Worm (Caenorhabditis elegans) whole organism, L3 larva: ENCODE results near the gene F59A1.16.

Experiments
- R02D3.7 ChIP-seq: fragments of 150-350 bp; optimal IDR thresholded peaks from 2 replicates; lab custom pipeline; 2014; ENCODE audit warnings: missing biosample characterization, missing genetic modification characterization
- aly-2 ChIP-seq: fragments of 150-350 bp; optimal IDR thresholded peaks from 2 replicates; lab custom pipeline; 2014; ENCODE audit warnings: missing biosample characterization, missing genetic modification characterization
- ceh-16 ChIP-seq: sonication (generic microtip); optimal IDR thresholded peaks from 2 replicates; lab custom pipeline; 2017; ENCODE audit warnings: missing biosample characterization, missing genetic modification characterization
- ceh-82 ChIP-seq: fragments of 150-350 bp; optimal IDR thresholded peaks from 2 replicates; lab custom pipeline; 2014; ENCODE audit warnings: missing biosample characterization, missing genetic modification characterization
- ceh-9 ChIP-seq: sonication (generic microtip); optimal IDR thresholded peaks from 2 replicates; lab custom pipeline; 2018; ENCODE audit warnings: missing biosample characterization, missing genetic modification characterization
- daf-12 ChIP-seq: fragments of 150-350 bp; optimal IDR thresholded peaks from 2 replicates; lab custom pipeline; 2014; ENCODE audit warnings: missing biosample characterization, missing genetic modification reagents, missing genetic modification characterization
- egl-27 ChIP-seq: sonication (generic microtip); optimal IDR thresholded peaks from 4 replicates; lab custom pipeline; 2017; ENCODE audit warnings: missing biosample characterization, missing genetic modification reagents, missing genetic modification characterization
- egl-5 ChIP-seq: fragments of 150-350 bp; optimal IDR thresholded peaks from 2 replicates; lab custom pipeline; 2017; ENCODE audit warnings: missing biosample characterization, missing genetic modification reagents, missing genetic modification characterization, inconsistent platforms
- elt-1 ChIP-seq: fragments of 150-350 bp; optimal IDR thresholded peaks from 2 replicates; lab custom pipeline; 2014; ENCODE audit warnings: missing biosample characterization, missing genetic modification characterization
- elt-3 ChIP-seq, 3 experiments: fragments of 150-350 bp in 1 of 3; sonication (generic microtip) in 2 of 3; optimal IDR thresholded peaks; 2 replicates in 2 of 3; 4 replicates in 1 of 3; lab custom pipeline; 2014 to 2017; ENCODE audit warnings: missing biosample characterization in 3 of 3, missing genetic modification characterization in 3 of 3
- fos-1 ChIP-seq: fragments of 150-350 bp; optimal IDR thresholded peaks from 2 replicates; lab custom pipeline; 2014; ENCODE audit warnings: missing biosample characterization, missing genetic modification characterization
- lin-15B ChIP-seq: fragments of 150-350 bp; optimal IDR thresholded peaks from 2 replicates; lab custom pipeline; 2014; ENCODE audit warnings: missing biosample characterization, missing genetic modification characterization
- lin-39 ChIP-seq: fragments of 150-350 bp; optimal IDR thresholded peaks from 2 replicates; lab custom pipeline; 2018; ENCODE audit warnings: missing biosample characterization, missing genetic modification reagents, missing genetic modification characterization
- lsy-12 ChIP-seq: sonication (generic microtip); optimal IDR thresholded peaks from 2 replicates; lab custom pipeline; 2016; ENCODE audit warnings: mild to moderate bottlenecking, missing genetic modification characterization, missing compliant biosample characterization
- mml-1 ChIP-seq: fragments of 150-350 bp; sonication (generic microtip); optimal IDR thresholded peaks from 3 replicates; lab custom pipeline; 2014; ENCODE audit warnings: missing biosample characterization, missing genetic modification characterization
- nfya-1 ChIP-seq: sonication (generic microtip); optimal IDR thresholded peaks from 2 replicates; lab custom pipeline; 2017; ENCODE audit warnings: missing genetic modification characterization, mild to moderate bottlenecking, missing compliant biosample characterization, antibody characterized with exemption, moderate library complexity; ENCODE audit not compliant: insufficient read depth
- nhr-11 ChIP-seq: fragments of 150-350 bp; optimal IDR thresholded peaks from 2 replicates; lab custom pipeline; 2014; ENCODE audit warnings: missing biosample characterization, missing genetic modification characterization
- nhr-12 ChIP-seq: fragments of 150-350 bp; optimal IDR thresholded peaks from 2 replicates; lab custom pipeline; 2014; ENCODE audit warnings: missing biosample characterization, missing genetic modification characterization
- nhr-23 ChIP-seq: fragments of 150-350 bp; optimal IDR thresholded peaks from 2 replicates; lab custom pipeline; 2014; ENCODE audit warnings: missing biosample characterization, missing genetic modification reagents, missing genetic modification characterization
- nhr-43 ChIP-seq: sonication (generic microtip); optimal IDR thresholded peaks from 2 replicates; lab custom pipeline; 2016; ENCODE audit warnings: mild to moderate bottlenecking, missing genetic modification characterization, missing compliant biosample characterization; ENCODE audit not compliant: poor library complexity, severe bottlenecking
- nhr-76 ChIP-seq: fragments of 150-350 bp; sonication (generic microtip); optimal IDR thresholded peaks from 5 replicates; lab custom pipeline; 2014; ENCODE audit warnings: missing biosample characterization, missing genetic modification characterization
- pha-4 ChIP-seq: fragments of 150-350 bp; optimal IDR thresholded peaks from 2 replicates; lab custom pipeline; 2014; ENCODE audit warnings: missing biosample characterization, missing genetic modification reagents, missing genetic modification characterization
- pqm-1 ChIP-seq: fragments of 150-350 bp; optimal IDR thresholded peaks from 2 replicates; lab custom pipeline; 2017; ENCODE audit warnings: missing biosample characterization, missing genetic modification characterization, inconsistent platforms
- sea-2 ChIP-seq: fragments of 150-350 bp; sonication (generic microtip); optimal IDR thresholded peaks from 4 replicates; lab custom pipeline; 2014; ENCODE audit warnings: missing biosample characterization, missing genetic modification reagents, missing genetic modification characterization
- skn-1 ChIP-seq: fragments of 150-350 bp; optimal IDR thresholded peaks from 2 replicates; lab custom pipeline; 2014; ENCODE audit warnings: missing biosample characterization, missing genetic modification characterization
- snpc-4 ChIP-seq: fragments of 150-350 bp; optimal IDR thresholded peaks from 2 replicates; lab custom pipeline; 2014; ENCODE audit warnings: missing biosample characterization, missing genetic modification characterization
- tbx-2 ChIP-seq: sonication (generic microtip); optimal IDR thresholded peaks from 2 replicates; lab custom pipeline; 2016; ENCODE audit warnings: mild to moderate bottlenecking, missing genetic modification characterization, missing compliant biosample characterization
- unc-39 ChIP-seq: sonication (generic microtip); optimal IDR thresholded peaks from 4 replicates; lab custom pipeline; 2017; ENCODE audit warnings: missing biosample characterization, missing genetic modification characterization
- unc-62 ChIP-seq: fragments of 150-350 bp; sonication (generic microtip); optimal IDR thresholded peaks from 4 replicates; lab custom pipeline; 2014; ENCODE audit warnings: missing biosample characterization, missing genetic modification reagents, missing genetic modification characterization
- ztf-11 ChIP-seq: fragments of 150-350 bp; optimal IDR thresholded peaks from 2 replicates; lab custom pipeline; 2014; ENCODE audit warnings: missing biosample characterization, missing genetic modification characterization
- ztf-4 ChIP-seq: fragments of 150-350 bp; optimal IDR thresholded peaks from 2 replicates; lab custom pipeline; 2014; ENCODE audit warnings: missing biosample characterization, missing genetic modification characterization

F59A1.16 gene

DNA sequence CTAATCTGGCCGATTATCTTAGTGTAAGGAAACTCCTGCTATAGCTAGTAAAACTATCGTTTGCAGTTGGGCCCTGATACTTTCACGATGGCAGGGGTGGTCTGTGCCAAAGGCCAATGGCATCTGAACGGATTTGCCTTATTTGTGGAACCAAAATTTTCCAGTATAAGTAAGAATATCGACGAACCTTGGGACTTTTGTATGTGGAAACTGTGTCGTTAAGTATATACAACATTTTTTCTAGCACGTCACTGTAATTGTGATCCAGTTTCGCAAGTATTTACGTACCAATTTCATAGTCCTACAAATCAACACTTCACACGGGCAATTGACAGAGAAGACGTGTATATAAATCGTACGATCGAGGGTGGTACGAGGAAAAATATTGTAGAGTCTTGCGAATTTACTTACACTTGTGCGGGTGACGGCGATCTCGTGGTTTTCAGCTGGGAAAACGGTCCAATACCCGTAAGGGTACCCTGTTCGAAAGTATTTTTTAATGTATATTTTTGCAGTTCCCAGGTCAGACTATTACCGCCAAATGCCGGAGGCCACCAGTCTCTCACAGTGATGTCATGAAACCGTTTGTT is 21.6 kb upstream of the F59A1.16 start:
- no peak for TF ChIP-seq lin-15B (tag; lab: Kevin White, UChicago)
- TF ChIP-seq ceh-16 (tag; lab: Kevin White, UChicago), result no peak
- no peak for TF ChIP-seq ceh-9 (tag; lab: Kevin White, UChicago)
- no peak for TF ChIP-seq fos-1 (tag; lab: Kevin White, UChicago)
- no peak for TF ChIP-seq pha-4
- TF ChIP-seq nhr-11, result no peak
- no peak for TF ChIP-seq R02D3.7 (tag; lab: Kevin White, UChicago)
- TF ChIP-seq mml-1, result no peak

DNA sequence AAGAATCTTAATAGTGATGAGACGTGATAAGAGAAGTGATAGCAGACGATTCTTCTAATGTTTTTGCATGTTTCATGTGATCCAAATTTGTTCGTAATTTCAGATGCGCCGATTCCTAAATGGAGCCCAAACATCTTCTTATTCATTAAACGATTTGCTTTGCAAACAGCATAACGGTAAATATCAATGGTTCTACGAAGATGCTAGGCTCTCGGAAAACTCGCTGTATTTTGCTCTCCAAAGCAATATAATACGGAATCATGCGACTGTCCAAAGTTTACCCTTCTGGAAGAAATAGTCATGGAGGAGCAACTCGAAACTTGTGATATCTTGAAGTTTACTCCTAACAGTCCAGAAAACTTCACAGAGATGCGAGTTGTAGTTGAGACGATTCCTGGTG is 21.1 kb upstream of the F59A1.16 start, which contains the start of gene W06D12.6:
Gene W06D12.6 (plus strand): TSS at position 301 of the 400 bp plus-strand sequence.
- no peak for TF ChIP-seq ztf-11 (tag; lab: Kevin White, UChicago)
- TF ChIP-seq nhr-11, result no peak
- no peak for TF ChIP-seq pqm-1 (tag; lab: Kevin White, UChicago)
- TF ChIP-seq nhr-76 (tag; lab: Kevin White, UChicago), result no peak
- TF ChIP-seq nhr-23 (tag; lab: Kevin White, UChicago), result no peak
- no peak for TF ChIP-seq snpc-4 (tag; lab: Kevin White, UChicago)
- TF ChIP-seq, all 47 proteins: peak for 0

DNA sequence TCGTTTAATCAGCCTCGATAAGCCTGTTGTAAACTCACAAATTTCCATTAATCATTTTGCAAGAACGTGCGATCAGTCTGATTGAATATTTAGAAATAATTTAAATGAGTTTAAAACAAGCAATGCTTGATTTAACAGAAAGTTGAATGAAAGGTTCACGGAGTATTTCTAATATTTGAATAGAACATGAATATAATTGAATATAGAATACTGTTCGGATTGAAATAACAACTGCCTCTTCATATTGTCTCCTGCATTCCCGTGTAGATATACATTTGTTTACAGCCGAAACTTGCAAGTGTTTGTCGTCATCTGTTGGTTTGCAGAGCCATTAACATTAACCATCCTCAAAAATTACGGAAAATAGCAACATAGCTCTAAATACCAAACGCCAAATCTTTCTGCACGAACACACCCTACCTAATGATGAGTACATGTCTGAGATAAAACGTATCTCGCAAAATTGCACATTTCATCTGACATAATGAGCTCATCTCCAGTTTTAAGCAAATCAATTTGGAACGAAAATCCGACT is 16.0 kb upstream of the F59A1.16 start, which contains the start of the genes Y26G10.5 and srh-32:
Gene Y26G10.5 (minus strand): TSS at position 101 of the 535 bp plus-strand sequence.
Gene srh-32 (plus strand): TSS at position 485 of the 535 bp plus-strand sequence.
- TF ChIP-seq ztf-4 (tag; lab: Kevin White, UChicago) (no peak), sea-2 (GFP tag; lab: Kevin White, UChicago) (no peak), snpc-4 (tag; lab: Kevin White, UChicago) (no peak), elt-3 (tag; optimal IDR thresholded peaks at IDR 0.05; lab: Kevin White, UChicago) (no peak), ztf-11 (tag; lab: Kevin White, UChicago) (no peak), ceh-82 (no peak), nhr-43 (tag; lab: Kevin White, UChicago) (no peak), fos-1 (tag; lab: Kevin White, UChicago) (no peak), lin-15B (tag; lab: Kevin White, UChicago) (no peak), pha-4 (no peak), egl-27 (no peak), ceh-16 (tag; lab: Kevin White, UChicago) (no peak), nhr-23 (tag; lab: Kevin White, UChicago) (no peak)
- TF ChIP-seq, all 47 proteins: peak for 0

DNA sequence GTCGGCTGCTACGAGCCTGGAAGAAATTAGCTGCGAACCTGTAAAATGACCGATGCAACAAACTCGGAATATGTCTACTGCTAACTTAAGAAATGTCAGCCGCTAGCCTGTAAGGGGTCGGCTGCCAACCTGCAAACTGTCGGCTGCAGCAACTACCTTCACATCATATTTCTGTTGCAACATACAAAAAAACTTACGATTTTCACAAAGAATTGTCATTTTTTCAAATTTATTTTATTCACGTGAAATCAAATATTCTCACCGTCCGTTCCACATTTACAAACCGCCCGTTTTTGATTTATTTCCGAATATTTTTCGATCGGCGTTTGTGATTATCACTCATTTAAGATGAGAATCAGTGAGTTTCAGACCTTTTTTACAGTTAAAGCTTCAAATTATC is 14.9 kb upstream of the F59A1.16 start, which contains the start of gene Y26G10.6:
Gene Y26G10.6 (plus strand): TSS at position 301 of the 400 bp plus-strand sequence.
- TF ChIP-seq tbx-2 (tag; lab: Kevin White, UChicago) (no peak), lin-39 (tag; lab: Kevin White, UChicago) (no peak), ceh-16 (tag; lab: Kevin White, UChicago) (no peak), R02D3.7 (tag; lab: Kevin White, UChicago) (no peak), skn-1 (no peak), sea-2 (GFP tag; lab: Kevin White, UChicago) (no peak), nhr-76 (tag; lab: Kevin White, UChicago) (no peak), egl-27 (no peak), ztf-11 (tag; lab: Kevin White, UChicago) (no peak), lin-15B (tag; lab: Kevin White, UChicago) (no peak), nhr-43 (tag; lab: Kevin White, UChicago) (no peak), unc-62 (GFP tag; lab: Kevin White, UChicago) (no peak), nhr-23 (tag; lab: Kevin White, UChicago) (no peak), lsy-12 (no peak), egl-5 (tag; lab: Kevin White, UChicago) (no peak), nfya-1 (tag; lab: Kevin White, UChicago) (no peak)

DNA sequence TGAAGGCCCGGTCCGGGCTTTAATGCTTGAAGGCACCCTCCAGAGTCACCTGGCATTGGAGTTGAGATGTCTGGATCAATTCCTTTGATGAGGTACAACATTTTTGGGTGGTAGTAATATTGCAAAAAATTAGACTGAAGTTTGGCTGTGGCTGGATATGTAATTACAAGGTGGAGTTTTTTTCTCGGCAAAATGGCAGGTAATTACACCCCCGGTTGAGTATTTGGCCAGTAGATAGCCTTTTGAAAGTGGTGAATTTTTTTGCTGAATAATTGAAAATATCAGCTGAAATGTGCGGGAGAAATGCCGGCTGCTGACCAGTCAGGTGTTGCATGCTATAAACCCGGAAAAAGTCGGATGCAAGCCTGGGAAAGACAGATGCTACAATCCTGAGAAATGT is 14.3 kb upstream of the F59A1.16 start, which contains the start of gene Y26G10.4:
Gene Y26G10.4 (minus strand): TSS at position 101 of the 400 bp plus-strand sequence.
- TF ChIP-seq nhr-11 (no peak), R02D3.7 (tag; lab: Kevin White, UChicago) (no peak), nhr-43 (tag; lab: Kevin White, UChicago) (no peak), elt-1 (tag; lab: Kevin White, UChicago) (no peak), egl-27 (no peak), nhr-12 (tag; lab: Kevin White, UChicago) (no peak), daf-12 (tag; lab: Kevin White, UChicago) (no peak), ztf-4 (tag; lab: Kevin White, UChicago) (no peak), unc-39 (no peak), lin-15B (tag; lab: Kevin White, UChicago) (no peak), mml-1 (no peak), aly-2 (tag; lab: Kevin White, UChicago) (no peak)
